Worm (Caenorhabditis elegans): ENCODE data around the gene pfk-1.2.

The pfk-1.2 gene

DNA sequence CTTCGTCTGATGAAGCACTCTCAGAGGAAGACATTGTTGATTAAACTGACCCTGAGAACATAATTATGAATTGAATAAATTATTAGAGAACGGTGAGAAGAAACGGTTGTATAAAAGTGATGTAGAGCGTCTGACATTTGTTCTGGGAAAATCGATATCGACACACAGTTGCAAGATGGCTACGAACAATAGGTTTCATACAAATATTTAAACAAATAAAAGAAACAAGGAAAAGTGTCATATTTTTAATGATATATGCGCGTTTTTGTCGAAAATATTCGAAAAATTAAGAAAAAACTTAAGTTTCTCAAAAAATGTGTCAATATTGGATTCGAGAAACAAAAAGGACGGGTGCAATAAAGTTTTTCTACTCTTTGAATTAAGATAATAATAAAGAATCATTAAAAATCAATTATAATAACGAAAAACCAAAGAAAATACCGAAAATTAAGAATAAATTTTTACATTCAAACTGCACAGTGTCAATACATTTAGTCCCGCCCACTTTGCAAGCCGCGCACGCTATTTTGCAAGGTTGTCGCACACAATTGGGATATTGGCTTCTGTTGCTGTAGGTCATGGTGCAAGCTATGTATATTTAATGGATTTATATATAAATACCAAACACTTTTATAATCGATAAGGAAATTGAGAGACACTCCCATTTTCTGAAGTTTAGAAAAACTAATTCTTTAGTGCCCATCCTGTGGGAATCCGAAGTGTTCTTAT lies 51.2 kb downstream of the pfk-1.2 start, which contains the start of gene rtfo-1 (continued):
- no peak for TF ChIP-seq nhr-76 (tag; optimal IDR thresholded peaks at IDR 0.05)
- peak; percentile 47 for TF ChIP-seq ztf-4 (tag; optimal IDR thresholded peaks at IDR 0.05)
- peak; percentile 16 for TF ChIP-seq zip-4 (GFP tag; optimal IDR thresholded peaks at IDR 0.05)
- TF ChIP-seq dpl-1 (GFP tag; optimal IDR thresholded peaks at IDR 0.05) = peak; percentile 30 to 50 (median 47)
- peak; percentile 28 for TF ChIP-seq blmp-1 (tag; optimal IDR thresholded peaks at IDR 0.05)
- no peak for TF ChIP-seq nhr-77 (tag; optimal IDR thresholded peaks at IDR 0.05)
- TF ChIP-seq nhr-20 (tag; optimal IDR thresholded peaks at IDR 0.05) = peak; percentile 45
- TF ChIP-seq pag-3 (tag; optimal IDR thresholded peaks at IDR 0.05; ENCODE audit: borderline replicate concordance, insufficient read depth) = no peak
- no peak for TF ChIP-seq mef-2 (tag; optimal IDR thresholded peaks at IDR 0.05)
- TF ChIP-seq hlh-4 (tag; optimal IDR thresholded peaks at IDR 0.05) = no peak
- peak; percentile 36 to 41 for TF ChIP-seq lsy-2 (tag; optimal IDR thresholded peaks at IDR 0.05)
- TF ChIP-seq aha-1 (tag; optimal IDR thresholded peaks at IDR 0.05) = no peak
- peak; percentile 56 for TF ChIP-seq swsn-7 (tag; optimal IDR thresholded peaks at IDR 0.05)
- no peak for TF ChIP-seq nhr-84 (tag; optimal IDR thresholded peaks at IDR 0.05)
- TF ChIP-seq sptf-1 (tag; optimal IDR thresholded peaks at IDR 0.05) = no peak
- peak; percentile 60 for TF ChIP-seq snu-23 (GFP tag; optimal IDR thresholded peaks at IDR 0.05)
- TF ChIP-seq isw-1 (GFP tag; IDR thresholded peaks at IDR 0.05) = no peak
- TF ChIP-seq elt-3 (tag; optimal IDR thresholded peaks at IDR 0.05) = no peak
- peak; percentile 39 for TF ChIP-seq tbx-2 (tag; optimal IDR thresholded peaks at IDR 0.05)
- peak; percentile 44 for TF ChIP-seq unc-130 (tag; optimal IDR thresholded peaks at IDR 0.05)
- no peak for TF ChIP-seq vab-15 (tag; optimal IDR thresholded peaks at IDR 0.05)
- no peak for TF ChIP-seq nhr-11 (tag; optimal IDR thresholded peaks at IDR 0.05)
- TF ChIP-seq ceh-90 (tag; optimal IDR thresholded peaks at IDR 0.05) = no peak
- TF ChIP-seq egl-13 (tag; optimal IDR thresholded peaks at IDR 0.05) = no peak
- no peak for TF ChIP-seq nhr-12 (tag; optimal IDR thresholded peaks at IDR 0.05)
- TF ChIP-seq grh-1 (GFP tag; IDR thresholded peaks at IDR 0.05) = no peak
- TF ChIP-seq rnt-1 (tag; optimal IDR thresholded peaks at IDR 0.05) = peak; percentile 62
- TF ChIP-seq elt-2 (tag; optimal IDR thresholded peaks at IDR 0.05) = peak; percentile 22
- no peak for TF ChIP-seq sup-37 (GFP tag; optimal IDR thresholded peaks at IDR 0.05)
- TF ChIP-seq unc-86 (tag; optimal IDR thresholded peaks at IDR 0.05) = peak; percentile 23
- no peak for TF ChIP-seq pax-3 (tag; optimal IDR thresholded peaks at IDR 0.05)
- no peak for TF ChIP-seq fos-1 (tag; optimal IDR thresholded peaks at IDR 0.05)
- TF ChIP-seq mep-1 (tag; optimal IDR thresholded peaks at IDR 0.05) = peak; percentile 46
- peak; percentile 38 for TF ChIP-seq lin-13 (GFP tag; optimal IDR thresholded peaks at IDR 0.05)
- TF ChIP-seq nhr-71 (tag; optimal IDR thresholded peaks at IDR 0.05) = peak; percentile 58
- TF ChIP-seq nhr-90 (tag; optimal IDR thresholded peaks at IDR 0.05; ENCODE audit: poor library complexity) = peak; percentile 69
- no peak for TF ChIP-seq nhr-237 (tag; optimal IDR thresholded peaks at IDR 0.05)
- TF ChIP-seq efl-1 (optimal IDR thresholded peaks at IDR 0.05) = peak; percentile 37 to 51
- peak; percentile 17 to 96 for TF ChIP-seq efl-1 (GFP tag; optimal IDR thresholded peaks at IDR 0.05 in 1 of 2)
- TF ChIP-seq nhr-47 (tag; optimal IDR thresholded peaks at IDR 0.05) = peak; percentile 58
- peak; percentile 7 to 36 (median 35) for TF ChIP-seq ceh-82 (tag; optimal IDR thresholded peaks at IDR 0.05)
- TF ChIP-seq hpl-2 (GFP tag; optimal IDR thresholded peaks at IDR 0.05) = peak; percentile 38
- no peak for TF ChIP-seq fkh-10 (GFP tag; optimal IDR thresholded peaks at IDR 0.05)
- no peak for TF ChIP-seq nhr-28 (tag; optimal IDR thresholded peaks at IDR 0.05)
- no peak for TF ChIP-seq sox-4 (tag; optimal IDR thresholded peaks at IDR 0.05)
- TF ChIP-seq fkh-4 (tag; optimal IDR thresholded peaks at IDR 0.05; ENCODE audit: borderline replicate concordance) = no peak
- no peak for TF ChIP-seq C04F5.9 (tag; optimal IDR thresholded peaks at IDR 0.05)
- no peak for TF ChIP-seq pqm-1 (tag; optimal IDR thresholded peaks at IDR 0.05)
- TF ChIP-seq egl-27 (tag; optimal IDR thresholded peaks at IDR 0.05) = no peak
- TF ChIP-seq skn-1 (tag; optimal IDR thresholded peaks at IDR 0.05) = peak; percentile 58
- peak; percentile 54 for TF ChIP-seq xbp-1 (tag; optimal IDR thresholded peaks at IDR 0.05)
- no peak for TF ChIP-seq ceh-88 (GFP tag; IDR thresholded peaks at IDR 0.05)
- peak; percentile 29 for TF ChIP-seq nhr-19 (GFP tag; conservative IDR thresholded peaks at IDR 0.05)
